Worm (Caenorhabditis elegans): ENCODE results near the gene Y49F6B.13.
"Not testable (repeated sequence)": the region's sequence is repeated elsewhere in the genome, so short reads cannot be mapped to it uniquely, and the experiment has no call there.

Gene Y49F6B.13

ce11 chrII:3453521-3453920, 18.0 kb downstream of the Y49F6B.13 start, which contains the start of gene C16C8.11:
TSS of gene C16C8.11 (plus strand) at chrII:3453708.
- TF ChIP-seq fkh-10 (GFP tag; optimal IDR thresholded peaks at IDR 0.05) (no peak), madf-2 (tag; optimal IDR thresholded peaks at IDR 0.05) (no peak), ceh-24 (tag; optimal IDR thresholded peaks at IDR 0.05) (no peak), sox-2 (GFP tag; IDR thresholded peaks at IDR 0.05) (no peak), zip-5 (tag; optimal IDR thresholded peaks at IDR 0.05) (no peak), syd-9 (tag; optimal IDR thresholded peaks at IDR 0.05) (no peak), dmd-4 (tag; optimal IDR thresholded peaks at IDR 0.05; ENCODE audit: borderline replicate concordance) (no peak), ahr-1 (tag; optimal IDR thresholded peaks at IDR 0.05) (no peak)

ce11 chrII:3452421-3452820, 19.1 kb downstream of the Y49F6B.13 start, which contains the start of gene C16C8.12:
TSS of gene C16C8.12 (plus strand) at chrII:3452721.
- TF ChIP-seq pax-1 (tag; optimal IDR thresholded peaks at IDR 0.05) (no peak), ceh-6 (GFP tag; optimal IDR thresholded peaks at IDR 0.05) (no peak), mec-3 (tag; optimal IDR thresholded peaks at IDR 0.05; ENCODE audit: borderline replicate concordance) (no peak), sdc-2 (tag; optimal IDR thresholded peaks at IDR 0.05) (no peak), sox-2 (GFP tag; IDR thresholded peaks at IDR 0.05) (no peak), unc-55 (GFP tag; optimal IDR thresholded peaks at IDR 0.05) (no peak), odd-2 (tag; optimal IDR thresholded peaks at IDR 0.05) (no peak), elt-4 (tag; optimal IDR thresholded peaks at IDR 0.05) (no peak), T23F11.4 (GFP tag; optimal IDR thresholded peaks at IDR 0.05) (no peak), fkh-6 (tag; optimal IDR thresholded peaks at IDR 0.05) (no peak), ceh-24 (tag; optimal IDR thresholded peaks at IDR 0.05) (no peak), ceh-2 (tag; optimal IDR thresholded peaks at IDR 0.05) (no peak), dmd-4 (tag; optimal IDR thresholded peaks at IDR 0.05; ENCODE audit: borderline replicate concordance) (no peak), pros-1 (tag; optimal IDR thresholded peaks at IDR 0.05) (no peak), ahr-1 (tag; optimal IDR thresholded peaks at IDR 0.05) (no peak), unc-3 (GFP tag; conservative IDR thresholded peaks at IDR 0.05) (no peak), unc-3 (tag; optimal IDR thresholded peaks at IDR 0.05) (no peak), unc-42 (tag; optimal IDR thresholded peaks at IDR 0.05) (no peak)

- TF ChIP-seq ceh-18, odd-2, lim-6 (tag; optimal IDR thresholded peaks at IDR 0.05): not testable (repeated sequence)
Observed at ce11 chrII:3449514-3449913, 22.0 kb downstream of the Y49F6B.13 start, which contains the start of gene C16C8.14. TSS of gene C16C8.14 (plus strand) at chrII:3449814.

- no peak for TF ChIP-seq ceh-18 (tag; optimal IDR thresholded peaks at IDR 0.05)
- TF ChIP-seq ceh-19 (GFP tag; optimal IDR thresholded peaks at IDR 0.05): no peak
- no peak for TF ChIP-seq C08G9.2 (tag; optimal IDR thresholded peaks at IDR 0.05)
- no peak for TF ChIP-seq pat-9 (tag; optimal IDR thresholded peaks at IDR 0.05)
- TF ChIP-seq pha-4 (tag; optimal IDR thresholded peaks at IDR 0.05): no peak
- TF ChIP-seq pag-3 (tag; optimal IDR thresholded peaks at IDR 0.05; ENCODE audit: borderline replicate concordance): no peak
- no peak for TF ChIP-seq nfya-1 (tag; optimal IDR thresholded peaks at IDR 0.05)
- no peak for TF ChIP-seq unc-86 (tag; optimal IDR thresholded peaks at IDR 0.05)
- TF ChIP-seq K02D7.2 (tag; optimal IDR thresholded peaks at IDR 0.05): no peak
- no peak for TF ChIP-seq dmd-4 (tag; optimal IDR thresholded peaks at IDR 0.05; ENCODE audit: borderline replicate concordance)
- no peak for TF ChIP-seq lim-6 (tag; optimal IDR thresholded peaks at IDR 0.05)
- TF ChIP-seq ceh-14 (tag; optimal IDR thresholded peaks at IDR 0.05): no peak
Observed at ce11 chrII:3448776-3449280, 22.7 kb downstream of the Y49F6B.13 start, which contains the start of gene C16C8.25. TSS of gene C16C8.25 (plus strand) at chrII:3449230.

ce11 chrII:3447906-3448305, 23.6 kb downstream of the Y49F6B.13 start, which contains the start of gene C16C8.21:
TSS of gene C16C8.21 (plus strand) at chrII:3448206.
- no peak for TF ChIP-seq sox-2 (GFP tag; IDR thresholded peaks at IDR 0.05)
- TF ChIP-seq fax-1 (tag; optimal IDR thresholded peaks at IDR 0.05): no peak
- TF ChIP-seq ama-1 (optimal IDR thresholded peaks at IDR 0.05): no peak
- TF ChIP-seq zip-5 (tag; optimal IDR thresholded peaks at IDR 0.05): no peak
- no peak for TF ChIP-seq pat-9 (tag; optimal IDR thresholded peaks at IDR 0.05)
- TF ChIP-seq ceh-6 (GFP tag; optimal IDR thresholded peaks at IDR 0.05): no peak
- no peak for TF ChIP-seq ttx-3 (tag; optimal IDR thresholded peaks at IDR 0.05)
- no peak for TF ChIP-seq syd-9 (tag; optimal IDR thresholded peaks at IDR 0.05)
- TF ChIP-seq ceh-34 (tag; optimal IDR thresholded peaks at IDR 0.05): no peak
- TF ChIP-seq madf-2 (tag; optimal IDR thresholded peaks at IDR 0.05): no peak
- TF ChIP-seq nhr-232 (tag; optimal IDR thresholded peaks at IDR 0.05): no peak
- no peak for TF ChIP-seq ztf-16 (tag; optimal IDR thresholded peaks at IDR 0.05)

Measured in whole organism, late embryonic.